Fruit fly (Drosophila melanogaster): Measurements from ENCODE around the gene CG9674.

CG9674 gene

dm6 chr3L:16807558-16807957 lies at the start of gene CG9674:
Gene CG9674, minus strand, starts transcription at chr3L:16807731.
- TF ChIP-seq Dll (optimal IDR thresholded peaks at IDR 0.05) (no peak), usp (GFP tag; optimal IDR thresholded peaks at IDR 0.05) (no peak), EcR (GFP tag; optimal IDR thresholded peaks at IDR 0.05) (no peak), psq (optimal IDR thresholded peaks at IDR 0.05) (no peak), CG8478 (optimal IDR thresholded peaks at IDR 0.05) (no peak), pan (optimal IDR thresholded peaks at IDR 0.05) (no peak)

dm6 chr3L:16855287-16855686 lies 47.8 kb upstream of the CG9674 start:
- no peak for TF ChIP-seq CG8478 (optimal IDR thresholded peaks at IDR 0.05)

dm6 chr3L:16854387-16855033 lies 47.0 kb upstream of the CG9674 start:
- no peak for TF ChIP-seq pan (optimal IDR thresholded peaks at IDR 0.05)
- no peak for TF ChIP-seq CG8478 (optimal IDR thresholded peaks at IDR 0.05)
- TF ChIP-seq psq (optimal IDR thresholded peaks at IDR 0.05) = no peak
- no peak for TF ChIP-seq EcR (GFP tag; optimal IDR thresholded peaks at IDR 0.05)
- no peak for TF ChIP-seq Dll (optimal IDR thresholded peaks at IDR 0.05)
- no peak for TF ChIP-seq usp (GFP tag; optimal IDR thresholded peaks at IDR 0.05)

- TF ChIP-seq pan (optimal IDR thresholded peaks at IDR 0.05) (no peak), EcR (GFP tag; optimal IDR thresholded peaks at IDR 0.05) (no peak), Dll (optimal IDR thresholded peaks at IDR 0.05) (no peak), psq (optimal IDR thresholded peaks at IDR 0.05) (no peak), CG8478 (optimal IDR thresholded peaks at IDR 0.05) (no peak)
Observed at dm6 chr3L:16853533-16854386, 46.2 kb upstream of the CG9674 start, which contains the start of gene sina. Gene sina, plus strand, starts transcription at chr3L:16853751.

DNA sequence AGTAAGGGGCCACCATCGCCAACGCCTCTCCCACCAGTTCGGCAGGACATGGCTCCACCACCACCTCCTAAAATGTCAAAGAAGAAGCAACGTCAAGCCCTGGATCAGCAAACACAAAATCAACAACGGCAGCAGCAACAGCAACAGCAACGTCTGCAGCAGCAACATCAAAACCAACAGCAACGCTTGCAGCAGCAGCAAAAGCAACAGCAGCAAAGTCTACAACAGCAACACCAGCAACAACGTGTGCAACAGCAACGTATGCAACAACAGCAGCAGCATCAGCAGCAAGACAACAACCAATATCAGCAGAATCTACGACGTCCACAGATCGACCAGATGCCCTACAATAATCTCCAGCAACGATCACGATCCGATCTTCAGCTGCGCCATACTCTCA lies 44.0 kb upstream of the CG9674 start:
- TF ChIP-seq EcR (GFP tag; optimal IDR thresholded peaks at IDR 0.05) (no peak), psq (optimal IDR thresholded peaks at IDR 0.05) (no peak), pan (optimal IDR thresholded peaks at IDR 0.05) (no peak), Dll (optimal IDR thresholded peaks at IDR 0.05) (no peak), usp (GFP tag; optimal IDR thresholded peaks at IDR 0.05) (no peak), CG8478 (optimal IDR thresholded peaks at IDR 0.05) (no peak)

- no peak for TF ChIP-seq CG8478 (optimal IDR thresholded peaks at IDR 0.05)
- TF ChIP-seq EcR (GFP tag; optimal IDR thresholded peaks at IDR 0.05) = no peak
- no peak for TF ChIP-seq Dll (optimal IDR thresholded peaks at IDR 0.05)
- TF ChIP-seq usp (GFP tag; optimal IDR thresholded peaks at IDR 0.05) = no peak
- TF ChIP-seq psq (optimal IDR thresholded peaks at IDR 0.05) = no peak
- no peak for TF ChIP-seq pan (optimal IDR thresholded peaks at IDR 0.05)
Observed at dm6 chr3L:16845607-16846277, 38.2 kb upstream of the CG9674 start, which contains the start of gene CG32161. Gene CG32161, plus strand, starts transcription at chr3L:16846227.

- TF ChIP-seq pan (optimal IDR thresholded peaks at IDR 0.05) (no peak), psq (optimal IDR thresholded peaks at IDR 0.05) (no peak), EcR (GFP tag; optimal IDR thresholded peaks at IDR 0.05) (no peak), CG8478 (optimal IDR thresholded peaks at IDR 0.05) (no peak)
Observed at dm6 chr3L:16844920-16845573, 37.5 kb upstream of the CG9674 start, which contains the start of the genes kud and Zcchc7. Gene kud, minus strand, starts transcription at chr3L:16844991. Gene Zcchc7, plus strand, starts transcription at chr3L:16845386.

dm6 chr3L:16842952-16843351 lies 35.4 kb upstream of the CG9674 start:
- TF ChIP-seq psq (optimal IDR thresholded peaks at IDR 0.05) = no peak
- TF ChIP-seq EcR (GFP tag; optimal IDR thresholded peaks at IDR 0.05) = no peak
- TF ChIP-seq Dll (optimal IDR thresholded peaks at IDR 0.05) = no peak
- no peak for TF ChIP-seq usp (GFP tag; optimal IDR thresholded peaks at IDR 0.05)
- no peak for TF ChIP-seq pan (optimal IDR thresholded peaks at IDR 0.05)
- TF ChIP-seq CG8478 (optimal IDR thresholded peaks at IDR 0.05) = no peak

dm6 chr3L:16842087-16842567 lies 34.6 kb upstream of the CG9674 start, which contains the start of gene TSG101:
Gene TSG101, plus strand, starts transcription at chr3L:16842294.
- TF ChIP-seq usp (GFP tag; optimal IDR thresholded peaks at IDR 0.05) = no peak
- no peak for TF ChIP-seq pan (optimal IDR thresholded peaks at IDR 0.05)
- no peak for TF ChIP-seq CG8478 (optimal IDR thresholded peaks at IDR 0.05)
- TF ChIP-seq psq (optimal IDR thresholded peaks at IDR 0.05) = no peak
- no peak for TF ChIP-seq Dll (optimal IDR thresholded peaks at IDR 0.05)
- no peak for TF ChIP-seq EcR (GFP tag; optimal IDR thresholded peaks at IDR 0.05)

dm6 chr3L:16840540-16840939 lies 33.0 kb upstream of the CG9674 start:
- TF ChIP-seq EcR (GFP tag; optimal IDR thresholded peaks at IDR 0.05) = no peak
- TF ChIP-seq pan (optimal IDR thresholded peaks at IDR 0.05) = no peak
- TF ChIP-seq Dll (optimal IDR thresholded peaks at IDR 0.05) = no peak
- no peak for TF ChIP-seq psq (optimal IDR thresholded peaks at IDR 0.05)
- TF ChIP-seq usp (GFP tag; optimal IDR thresholded peaks at IDR 0.05) = no peak
- no peak for TF ChIP-seq CG8478 (optimal IDR thresholded peaks at IDR 0.05)

dm6 chr3L:16836732-16837131 lies 29.2 kb upstream of the CG9674 start:
- TF ChIP-seq EcR (GFP tag; optimal IDR thresholded peaks at IDR 0.05) (no peak), Dll (optimal IDR thresholded peaks at IDR 0.05) (no peak), CG8478 (optimal IDR thresholded peaks at IDR 0.05) (no peak)
